Fruit fly (Drosophila melanogaster) whole organism, wandering third instar larva: ENCODE data around the gene CG31493.

Experiments
- Abd-B ChIP-seq: fragments of >200 bp; optimal IDR thresholded peaks from 2 replicates; lab custom pipeline; 2017; ENCODE audit warnings: missing biosample characterization, missing genetic modification characterization
- OdsH ChIP-seq: fragments of 200-800 bp; sonication (Bioruptor generic); optimal IDR thresholded peaks from 2 replicates; lab custom pipeline; 2016; ENCODE audit warnings: missing biosample characterization, mild to moderate bottlenecking, missing genetic modification characterization
- brk ChIP-seq: fragments of 200-800 bp; sonication (Bioruptor generic); optimal IDR thresholded peaks from 2 replicates; lab custom pipeline; 2016; ENCODE audit warnings: missing biosample characterization, mild to moderate bottlenecking, missing genetic modification characterization
- dmrt93B ChIP-seq: fragments of 200-800 bp; sonication (Bioruptor generic); optimal IDR thresholded peaks from 2 replicates; lab custom pipeline; 2018; ENCODE audit warnings: missing biosample characterization, mild to moderate bottlenecking, missing genetic modification characterization
- pan ChIP-seq: fragments of >200 bp; optimal IDR thresholded peaks from 2 replicates; lab custom pipeline; 2017
- psq ChIP-seq: fragments of 200-800 bp; sonication (Bioruptor generic); optimal IDR thresholded peaks from 3 replicates; lab custom pipeline; 2017; ENCODE audit warnings: missing biosample characterization, mild to moderate bottlenecking, missing genetic modification characterization, moderate library complexity
- rgr ChIP-seq: fragments of 200-800 bp; sonication (Bioruptor generic); optimal IDR thresholded peaks from 3 replicates; lab custom pipeline; 2016; ENCODE audit warnings: missing biosample characterization, mild to moderate bottlenecking, missing genetic modification characterization
- sage ChIP-seq: fragments of 200-800 bp; sonication (Bioruptor generic); optimal IDR thresholded peaks from 2 replicates; lab custom pipeline; 2016; ENCODE audit warnings: missing biosample characterization, mild to moderate bottlenecking, missing genetic modification characterization
- usp ChIP-seq: fragments of >200 bp; optimal IDR thresholded peaks from 2 replicates; lab custom pipeline; 2017; ENCODE audit warnings: missing biosample characterization, missing genetic modification characterization
- woc ChIP-seq: sonication (Bioruptor generic); optimal IDR thresholded peaks from 2 replicates; lab custom pipeline; 2016; ENCODE audit warnings: missing biosample characterization, mild to moderate bottlenecking, missing genetic modification characterization

DNA sequence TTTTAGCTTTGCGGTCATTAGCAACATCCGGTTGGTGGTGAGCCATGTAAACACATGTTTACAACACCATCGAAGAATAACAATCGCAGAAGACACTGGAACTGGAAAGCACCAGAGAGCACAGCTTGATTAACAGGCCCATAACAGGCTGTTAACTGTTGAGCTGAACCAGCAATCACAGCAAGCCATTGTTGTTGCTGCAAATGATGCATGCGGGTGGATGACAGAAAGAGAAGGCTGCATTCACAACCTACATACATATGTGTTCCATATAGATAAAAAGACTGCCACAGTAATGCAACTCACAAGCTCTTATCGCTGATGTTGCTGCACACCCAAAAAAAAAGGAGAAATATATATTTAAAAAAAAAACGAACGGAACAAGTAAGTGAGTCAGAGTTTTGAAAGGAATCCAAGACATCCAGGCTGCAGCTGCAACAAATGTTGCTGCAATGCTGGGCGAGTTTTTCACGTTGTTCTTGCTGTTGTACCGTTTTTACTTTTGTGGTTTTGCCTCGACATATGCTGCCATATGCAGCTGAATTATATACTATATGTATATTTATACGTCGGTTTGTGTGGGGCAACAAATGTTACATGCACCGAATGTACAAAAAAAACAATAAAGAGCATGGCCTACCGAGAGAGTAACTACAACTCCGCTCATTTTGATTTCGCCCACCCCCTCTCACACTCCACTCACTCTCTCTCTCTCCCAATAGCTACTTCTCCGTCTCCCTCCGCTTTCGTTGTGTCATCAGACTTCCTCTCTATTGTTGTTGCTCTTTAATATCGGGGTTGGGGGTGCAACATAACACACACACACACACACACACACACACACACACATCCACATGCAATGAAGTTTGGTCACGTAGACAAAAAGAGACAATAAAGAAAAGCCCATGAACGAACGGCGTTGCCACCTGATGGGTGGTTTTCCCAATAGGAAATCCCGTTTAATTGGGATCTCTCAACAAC is 28.2 kb upstream of the CG31493 start:
- TF ChIP-seq psq (GFP tag; lab: Kevin White, UChicago): peak; percentile 23
- TF ChIP-seq usp (GFP tag; lab: Kevin White, UChicago): no peak
- TF ChIP-seq pan (lab: Kevin White, UChicago): no peak
- TF ChIP-seq Abd-B (GFP tag; lab: Kevin White, UChicago): no peak
- TF ChIP-seq rgr (GFP tag; lab: Kevin White, UChicago): no peak
- no peak for TF ChIP-seq brk
- no peak for TF ChIP-seq dmrt93B (GFP tag; lab: Kevin White, UChicago)
- peak; percentile 45 for TF ChIP-seq sage
- TF ChIP-seq OdsH (GFP tag; lab: Kevin White, UChicago): no peak
- peak; percentile 2 for TF ChIP-seq woc (GFP tag; lab: Kevin White, UChicago)
